Fruit fly (Drosophila melanogaster): ENCODE data around the gene CG3939.

DNA sequence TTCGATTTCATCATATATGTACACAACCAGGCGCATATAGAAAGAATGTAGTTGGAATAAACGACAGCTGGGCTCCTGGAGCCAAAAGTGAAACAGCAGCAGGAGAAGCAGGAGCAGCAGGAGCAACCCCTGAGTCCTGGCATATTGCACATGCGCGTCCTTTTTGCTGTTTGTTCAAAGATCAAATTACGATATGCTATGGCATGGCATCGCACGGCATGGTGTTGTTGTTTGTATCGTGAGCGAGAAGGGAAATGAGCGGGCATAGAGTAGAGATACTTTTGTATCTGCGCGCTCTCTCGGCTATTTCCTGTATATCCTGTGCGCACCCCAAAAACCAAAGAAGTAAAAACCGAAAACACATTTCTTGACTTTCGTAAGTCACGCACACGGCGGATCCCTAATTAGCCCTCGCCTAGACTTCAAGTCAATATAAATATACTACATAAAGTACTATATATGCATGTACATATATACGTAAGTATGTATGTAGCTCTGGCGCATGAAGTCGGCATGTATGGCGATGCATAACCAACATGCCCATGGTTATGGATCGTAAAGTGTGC is 36.9 kb upstream of the CG3939 start:
- TF ChIP-seq CG7101 (tag; optimal IDR thresholded peaks at IDR 0.05), result no peak
- TF ChIP-seq CG12768 (GFP tag; optimal IDR thresholded peaks at IDR 0.05), result no peak
- TF ChIP-seq kay (GFP tag; ENCODE audit: borderline replicate concordance), result no peak
- no peak for TF ChIP-seq Hr96 (GFP tag; optimal IDR thresholded peaks at IDR 0.05)
